Fruit fly (Drosophila melanogaster) whole organism, embryonic: Measurements from ENCODE around the gene Phae2.

Experiments used
- Aef1 ChIP-seq: fragments of 200-800 bp; sonication (Bioruptor generic); IDR thresholded peaks from 3 replicates; pipeline ENCODE4 v1.3.6; 2022; ENCODE audit warnings: missing biosample characterization, missing genetic modification characterization
- Bteb2 ChIP-seq: fragments of 200-800 bp; sonication (Bioruptor generic); optimal IDR thresholded peaks from 2 replicates; lab custom pipeline; 2016; ENCODE audit warnings: missing biosample characterization, missing genetic modification characterization
- CG10462 ChIP-seq: fragments of 200-800 bp; sonication (Bioruptor generic); optimal IDR thresholded peaks from 2 replicates; lab custom pipeline; 2016; ENCODE audit warnings: missing biosample characterization, missing genetic modification characterization
- CG11504 ChIP-seq: fragments of 200-800 bp; sonication (Bioruptor generic); optimal IDR thresholded peaks from 3 replicates; lab custom pipeline; 2019; ENCODE audit warnings: missing biosample characterization, mild to moderate bottlenecking, missing genetic modification characterization, moderate library complexity
- CG12236 ChIP-seq: fragments of 200-800 bp; sonication (Bioruptor generic); optimal IDR thresholded peaks from 2 replicates; lab custom pipeline; 2016; ENCODE audit warnings: missing biosample characterization, missing genetic modification characterization
- CG12659 ChIP-seq: fragments of 200-800 bp; sonication (Bioruptor generic); optimal IDR thresholded peaks from 3 replicates; lab custom pipeline; 2017; ENCODE audit warnings: mild to moderate bottlenecking, missing biosample characterization, missing genetic modification reagents, missing genetic modification characterization
- CG13123 ChIP-seq: fragments of 200-800 bp; sonication (Bioruptor generic); optimal IDR thresholded peaks from 2 replicates; lab custom pipeline; 2016; ENCODE audit warnings: missing biosample characterization, missing genetic modification characterization
- CG14860 ChIP-seq: fragments of 200-800 bp; sonication (Bioruptor generic); IDR thresholded peaks from 3 replicates; pipeline ENCODE4 v1.3.6; 2022; ENCODE audit warnings: missing biosample characterization, missing genetic modification characterization; ENCODE audit not compliant: partially characterized antibody
- CG17361 ChIP-seq: fragments of 200-800 bp; sonication (Bioruptor generic); IDR thresholded peaks from 3 replicates; pipeline ENCODE4 v1.3.6; 2022; ENCODE audit warnings: missing biosample characterization, missing genetic modification characterization
- CG2120 ChIP-seq: fragments of 200-800 bp; sonication (Bioruptor generic); optimal IDR thresholded peaks from 3 replicates; lab custom pipeline; 2016; ENCODE audit warnings: missing biosample characterization, missing genetic modification characterization
- CG2712 ChIP-seq: fragments of 200-800 bp; optimal IDR thresholded peaks from 3 replicates; lab custom pipeline; 2019; ENCODE audit warnings: missing biosample characterization, mild to moderate bottlenecking, missing genetic modification characterization, moderate library complexity
- CG31441 ChIP-seq: fragments of 200-800 bp; sonication (Bioruptor generic); IDR thresholded peaks from 2 replicates; pipeline ENCODE4 v1.3.6; 2022; ENCODE audit warnings: missing biosample characterization, missing genetic modification characterization
- CG3726 ChIP-seq: fragments of 200-800 bp; sonication (Bioruptor generic); IDR thresholded peaks from 3 replicates; pipeline ENCODE4, ENCODE4 v1.3.6; 2022; ENCODE audit warnings: missing biosample characterization, missing genetic modification characterization
- CG3995 ChIP-seq: fragments of 200-800 bp; sonication (Bioruptor generic); optimal IDR thresholded peaks from 3 replicates; lab custom pipeline; 2016; ENCODE audit warnings: missing biosample characterization, missing genetic modification characterization
- CG4424 ChIP-seq: fragments of 200-800 bp; sonication (Bioruptor generic); optimal IDR thresholded peaks from 3 replicates; lab custom pipeline; 2016; ENCODE audit warnings: missing biosample characterization, missing genetic modification characterization
- CG5180 ChIP-seq: fragments of 200-800 bp; sonication (Bioruptor generic); optimal IDR thresholded peaks from 3 replicates; lab custom pipeline; 2017; ENCODE audit warnings: missing biosample characterization, missing genetic modification characterization, mild to moderate bottlenecking, moderate library complexity, missing genetic modification reagents
- CG6654 ChIP-seq: fragments of 200-800 bp; sonication (Bioruptor generic); optimal IDR thresholded peaks from 2 replicates; lab custom pipeline; 2017; ENCODE audit warnings: missing biosample characterization, mild to moderate bottlenecking, missing genetic modification characterization
- CTCF ChIP-seq: fragments of 200-800 bp; sonication (Bioruptor generic); optimal IDR thresholded peaks from 2 replicates; lab custom pipeline; 2017; ENCODE audit warnings: missing biosample characterization, mild to moderate bottlenecking, missing genetic modification characterization, moderate library complexity
- Dbx ChIP-seq: fragments of 200-800 bp; sonication (Bioruptor generic); IDR thresholded peaks from 3 replicates; pipeline ENCODE4 v1.3.6; 2022; ENCODE audit warnings: missing biosample characterization, missing genetic modification characterization
- Dll ChIP-seq: fragments of 200-800 bp; sonication (Bioruptor generic); IDR thresholded peaks from 4 replicates; pipeline ENCODE4 v1.3.6; 2022; ENCODE audit warnings: missing biosample characterization, missing genetic modification characterization; ENCODE audit not compliant: partially characterized antibody
- HmgZ ChIP-seq: fragments of 200-800 bp; sonication (Bioruptor generic); optimal IDR thresholded peaks from 2 replicates; lab custom pipeline; 2018; ENCODE audit warnings: missing biosample characterization, mild to moderate bottlenecking, missing genetic modification characterization
- Hmr ChIP-seq: fragments of 200-800 bp; sonication (Bioruptor generic); optimal IDR thresholded peaks from 3 replicates; lab custom pipeline; 2017; ENCODE audit warnings: mild to moderate bottlenecking, missing biosample characterization, missing genetic modification reagents, missing genetic modification characterization
- Mad ChIP-seq: fragments of 200-800 bp; sonication (Bioruptor generic); optimal IDR thresholded peaks from 2 replicates; lab custom pipeline; 2016; ENCODE audit warnings: missing biosample characterization, missing genetic modification characterization
- NC2β ChIP-seq: fragments of 200-800 bp; sonication (Bioruptor generic); optimal IDR thresholded peaks from 2 replicates; lab custom pipeline; 2016; ENCODE audit warnings: missing biosample characterization, missing genetic modification characterization
- Tbp ChIP-seq: fragments of >200 bp; optimal IDR thresholded peaks from 2 replicates; lab custom pipeline; 2018; ENCODE audit warnings: missing biosample characterization, missing genetic modification characterization
- ab ChIP-seq: fragments of 200-800 bp; sonication (Bioruptor generic); optimal IDR thresholded peaks from 2 replicates; lab custom pipeline; 2016; ENCODE audit warnings: missing biosample characterization, missing genetic modification characterization
- croc ChIP-seq: fragments of 200-800 bp; sonication (Bioruptor generic); conservative IDR thresholded peaks from 3 replicates; pipeline ENCODE4 v1.3.6; 2022; ENCODE audit warnings: missing biosample characterization, missing genetic modification characterization
- dysf ChIP-seq: fragments of 200-800 bp; sonication (Bioruptor generic); IDR thresholded peaks from 3 replicates; pipeline ENCODE4 v1.3.6; 2022; ENCODE audit warnings: missing biosample characterization, missing genetic modification characterization
- ewg ChIP-seq: fragments of 200-800 bp; sonication (Bioruptor generic); optimal IDR thresholded peaks from 3 replicates; lab custom pipeline; 2017; ENCODE audit warnings: mild to moderate bottlenecking, missing biosample characterization, missing genetic modification reagents, missing genetic modification characterization
- gce ChIP-seq: fragments of 200-800 bp; sonication (Bioruptor generic); IDR thresholded peaks from 3 replicates; pipeline ENCODE4 v1.3.6; 2022; ENCODE audit warnings: missing biosample characterization, missing genetic modification characterization
- hb ChIP-seq: fragments of 200-800 bp; sonication (Bioruptor generic); IDR thresholded peaks from 3 replicates; pipeline ENCODE4 v1.3.6; 2022; ENCODE audit warnings: missing biosample characterization, missing genetic modification characterization; ENCODE audit not compliant: partially characterized antibody
- knrl ChIP-seq: fragments of 200-800 bp; sonication (Bioruptor generic); IDR thresholded peaks from 3 replicates; pipeline ENCODE4 v1.3.6; 2022; ENCODE audit warnings: missing biosample characterization, missing genetic modification characterization; ENCODE audit not compliant: partially characterized antibody
- lola ChIP-seq, 3 experiments: fragments of >200 bp in 2 of 3; fragments of 200-800 bp in 1 of 3; sonication (Bioruptor generic) in 1 of 3; optimal IDR thresholded peaks; 2 replicates each; lab custom pipeline; 2017 to 2019; ENCODE audit warnings: missing biosample characterization in 3 of 3, missing genetic modification characterization in 3 of 3, mild to moderate bottlenecking in 1 of 3, moderate library complexity in 1 of 3
- lov ChIP-seq, 2 experiments: fragments of 200-800 bp in 1 of 2; fragments of >200 bp in 1 of 2; sonication (Bioruptor generic) in 1 of 2; IDR thresholded peaks in 1 of 2; optimal IDR thresholded peaks in 1 of 2; 2 replicates in 1 of 2; 3 replicates in 1 of 2; pipeline versions ENCODE4 v1.3.6 to Lab custom; 2017 to 2022; ENCODE audit warnings: missing biosample characterization in 1 of 2, missing genetic modification characterization in 1 of 2
- maf-S ChIP-seq: fragments of 200-800 bp; sonication (Bioruptor generic); optimal IDR thresholded peaks from 2 replicates; lab custom pipeline; 2016; ENCODE audit warnings: missing biosample characterization, missing genetic modification characterization
- mam ChIP-seq: fragments of 200-800 bp; sonication (Bioruptor generic); optimal IDR thresholded peaks from 3 replicates; lab custom pipeline; 2016; ENCODE audit warnings: missing biosample characterization, missing genetic modification characterization
- nmo ChIP-seq: fragments of 200-800 bp; sonication (Bioruptor generic); optimal IDR thresholded peaks from 2 replicates; lab custom pipeline; 2018; ENCODE audit warnings: missing biosample characterization, mild to moderate bottlenecking, missing genetic modification characterization, moderate library complexity
- pan ChIP-seq, 4 experiments: fragments of >200 bp in 3 of 4; fragments of 200-800 bp in 1 of 4; sonication (Bioruptor generic) in 1 of 4; optimal IDR thresholded peaks in 3 of 4; IDR thresholded peaks in 1 of 4; 2 replicates each; pipeline versions ENCODE4 v1.3.6 to Lab custom; 2017 to 2022; ENCODE audit warnings: missing biosample characterization in 2 of 4, missing genetic modification characterization in 2 of 4, mixed read lengths in 1 of 4
- peb ChIP-seq: fragments of 200-800 bp; sonication (Bioruptor generic); IDR thresholded peaks from 2 replicates; pipeline ENCODE4 v1.3.6; 2022; ENCODE audit warnings: missing biosample characterization, missing genetic modification characterization
- pita ChIP-seq: fragments of 200-800 bp; sonication (Bioruptor generic); optimal IDR thresholded peaks from 2 replicates; lab custom pipeline; 2017; ENCODE audit warnings: missing biosample characterization, mild to moderate bottlenecking, missing genetic modification characterization
- sens ChIP-seq: fragments of 200-800 bp; sonication (Bioruptor generic); peaks from one replicate; lab custom pipeline; 2016; ENCODE audit warnings: missing biosample characterization, missing genetic modification characterization
- sna ChIP-seq: fragments of 200-800 bp; sonication (Bioruptor generic); IDR thresholded peaks from 2 replicates; pipeline ENCODE4 v1.3.6; 2022; ENCODE audit warnings: missing biosample characterization, missing genetic modification characterization; ENCODE audit not compliant: partially characterized antibody
- stwl ChIP-seq: fragments of 200-800 bp; sonication (Bioruptor generic); optimal IDR thresholded peaks from 3 replicates; lab custom pipeline; 2018; ENCODE audit warnings: missing biosample characterization, mild to moderate bottlenecking, missing genetic modification characterization, moderate library complexity
- tgo ChIP-seq: fragments of 200-800 bp; sonication (Bioruptor generic); IDR thresholded peaks from 3 replicates; pipeline ENCODE4 v1.3.6; 2022; ENCODE audit warnings: missing biosample characterization, missing genetic modification characterization
- usp ChIP-seq: fragments of >200 bp; optimal IDR thresholded peaks from 2 replicates; lab custom pipeline; 2017; ENCODE audit warnings: missing biosample characterization, missing genetic modification characterization
- wek ChIP-seq: fragments of 200-800 bp; sonication (Bioruptor generic); optimal IDR thresholded peaks from 3 replicates; lab custom pipeline; 2018; ENCODE audit warnings: missing biosample characterization, mild to moderate bottlenecking, missing genetic modification characterization, moderate library complexity
- zf30C ChIP-seq: fragments of 200-800 bp; sonication (Bioruptor generic); optimal IDR thresholded peaks from 3 replicates; lab custom pipeline; 2018; ENCODE audit warnings: missing biosample characterization, mild to moderate bottlenecking, missing genetic modification characterization

Phae2 gene

DNA sequence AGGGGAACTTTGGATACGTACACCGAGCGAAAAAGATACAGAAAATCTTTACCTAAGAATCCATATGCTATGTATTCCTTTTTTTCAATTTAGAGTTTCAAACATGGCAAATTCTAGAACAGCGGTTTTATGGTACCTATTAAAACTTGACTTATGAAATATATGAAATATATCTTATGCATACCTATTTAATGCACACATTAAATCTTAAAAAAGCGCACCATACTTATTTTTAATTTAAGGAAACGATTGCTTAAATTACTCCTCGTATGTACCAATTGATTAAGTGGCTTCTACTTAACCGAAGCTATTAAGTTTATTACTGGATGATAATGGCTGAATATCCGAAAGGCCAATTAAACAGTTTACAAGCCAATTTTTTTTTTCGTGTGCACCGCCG, 9.1 kb downstream of the Phae2 start:
- TF ChIP-seq sens (GFP tag; lab: Kevin White, UChicago) = peak; percentile 85
- TF ChIP-seq pita (GFP tag; lab: Kevin White, UChicago) = no peak
- TF ChIP-seq ewg (GFP tag; lab: Kevin White, UChicago) = no peak
- TF ChIP-seq nmo = peak; percentile 6
- TF ChIP-seq CG6654 = no peak
- peak; percentile 79 for TF ChIP-seq CG5180 (GFP tag; lab: Kevin White, UChicago)
- peak; percentile 49 for TF ChIP-seq CG11504 (tag; lab: Kevin White, UChicago)
- TF ChIP-seq maf-S (GFP tag; lab: Kevin White, UChicago) = no peak
- TF ChIP-seq croc (GFP tag; lab: Robert Waterston, UW) = no peak
- TF ChIP-seq Hmr = no peak
- TF ChIP-seq CG4424 (GFP tag; lab: Kevin White, UChicago) = peak; percentile 7
- TF ChIP-seq hb = no peak
- TF ChIP-seq lola (GFP tag; optimal IDR thresholded peaks at IDR 0.05; lab: Kevin White, UChicago) = peak in 1 of 3 experiments; percentile 17
- 0 out of 3 replicates have a peak, but pooled peaks have one; percentile 42 for TF ChIP-seq CG17361 (GFP tag; lab: Robert Waterston, UW)
- no peak for TF ChIP-seq dysf (GFP tag; lab: Robert Waterston, UW)

DNA sequence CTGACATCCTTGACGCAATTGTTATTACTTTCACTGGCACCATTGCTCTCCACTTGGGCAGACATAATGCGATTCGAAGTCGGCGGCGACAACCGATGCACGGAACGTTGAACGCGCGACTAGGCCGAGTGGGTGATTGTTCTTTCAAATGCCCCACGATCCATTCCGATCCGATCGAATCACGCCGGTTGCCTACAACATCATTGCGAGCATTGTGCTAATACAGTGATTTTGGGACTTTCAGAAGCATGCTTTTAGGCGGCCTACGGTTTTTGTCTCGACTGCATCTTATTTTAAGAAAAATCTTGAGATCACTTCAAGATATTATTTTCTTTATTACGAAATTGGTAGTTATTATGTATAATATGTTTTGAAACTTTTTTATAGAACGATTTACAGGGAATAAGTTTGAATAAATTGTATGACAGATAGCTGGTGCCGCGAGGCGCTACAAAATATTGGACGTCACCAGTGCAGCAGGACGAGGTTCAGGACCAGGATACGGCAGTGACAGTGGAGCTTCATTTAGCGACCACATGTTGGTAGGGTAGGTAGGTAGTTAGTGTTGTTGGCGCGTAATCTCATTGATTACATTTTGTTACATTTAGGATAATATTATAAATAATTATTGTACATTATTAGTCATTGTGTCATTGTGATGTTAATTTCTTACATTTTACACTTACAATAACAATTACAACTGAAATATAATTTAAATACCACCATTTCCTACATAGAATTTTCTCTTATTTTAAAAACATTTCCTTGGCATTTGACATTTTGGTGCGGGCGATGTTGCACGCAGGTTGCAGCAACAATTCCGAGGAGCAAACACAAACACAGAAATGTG, 22.6 kb downstream of the Phae2 start, which contains the start of gene rho-6:
Gene rho-6 (minus strand): TSS at position 137 of the 850 bp plus-strand sequence.
- TF ChIP-seq CG10462 (no peak), CG12659 (GFP tag; lab: Kevin White, UChicago) (no peak), CG12236 (GFP tag; lab: Kevin White, UChicago) (no peak), CTCF (GFP tag; lab: Kevin White, UChicago) (peak; percentile 41), pan (optimal IDR thresholded peaks at IDR 0.05; lab: Kevin White, UChicago) (no peak), pan (GFP tag; optimal IDR thresholded peaks at IDR 0.05 in 1 of 2, IDR thresholded peaks at IDR 0.05 in 1 of 2) (no peak), Dll (no peak), usp (GFP tag; lab: Kevin White, UChicago) (no peak), knrl (GFP tag; lab: Robert Waterston, UW) (no peak), CG3995 (peak; percentile 93), stwl (tag; lab: Kevin White, UChicago) (peak; percentile 29), pita (GFP tag; lab: Kevin White, UChicago) (peak; percentile 13), ab (GFP tag; lab: Kevin White, UChicago) (no peak), NC2β (GFP tag; lab: Kevin White, UChicago) (no peak), Tbp (GFP tag; lab: Kevin White, UChicago) (no peak), Aef1 (no peak), Mad (GFP tag; lab: Kevin White, UChicago) (no peak), lov (optimal IDR thresholded peaks at IDR 0.05; lab: Kevin White, UChicago) (no peak), lov (GFP tag; IDR thresholded peaks at IDR 0.05; lab: Robert Waterston, UW) (no peak), Dbx (no peak), CG2712 (tag; lab: Kevin White, UChicago) (no peak), CG11504 (tag; lab: Kevin White, UChicago) (peak; percentile 95), CG2120 (GFP tag; lab: Kevin White, UChicago) (no peak), gce (GFP tag; lab: Robert Waterston, UW) (no peak), mam (GFP tag; lab: Kevin White, UChicago) (no peak), CG13123 (GFP tag; lab: Kevin White, UChicago) (no peak), tgo (GFP tag; lab: Robert Waterston, UW) (no peak), wek (GFP tag; lab: Kevin White, UChicago) (no peak), HmgZ (tag; lab: Kevin White, UChicago) (no peak), CG3726 (GFP tag; lab: Robert Waterston, UW) (no peak), Bteb2 (GFP tag; lab: Kevin White, UChicago) (no peak), sens (GFP tag; lab: Kevin White, UChicago) (peak; percentile 70), ewg (GFP tag; lab: Kevin White, UChicago) (no peak), CG31441 (GFP tag; lab: Robert Waterston, UW) (no peak), CG14860 (GFP tag; lab: Robert Waterston, UW) (no peak), peb (GFP tag; lab: Robert Waterston, UW) (no peak), sna (GFP tag; lab: Robert Waterston, UW) (no peak), zf30C (no peak)
